Worm (Caenorhabditis elegans): Measurements from ENCODE around the gene fbxb-6.

Gene fbxb-6

ce11 chrII:2075513-2075912 is 10.9 kb downstream of the fbxb-6 start, which contains the start of gene F07E5.8:
Gene F07E5.8, minus strand, starts transcription at chrII:2075613.
- no peak for TF ChIP-seq unc-62 (GFP tag; optimal IDR thresholded peaks at IDR 0.05)

- TF ChIP-seq unc-62 (GFP tag; optimal IDR thresholded peaks at IDR 0.05): no peak
Measured at ce11 chrII:2076467-2076866, 11.9 kb downstream of the fbxb-6 start.

- TF ChIP-seq unc-62 (GFP tag; optimal IDR thresholded peaks at IDR 0.05): no peak
Measured at ce11 chrII:2080425-2080824, 15.8 kb downstream of the fbxb-6 start, which contains the start of gene F07E5.9. Gene F07E5.9, minus strand, starts transcription at chrII:2080525.

ce11 chrII:2081257-2081656 is 16.7 kb downstream of the fbxb-6 start, which contains the start of gene T16A1.4:
Gene T16A1.4, plus strand, starts transcription at chrII:2081557.
- TF ChIP-seq unc-62 (GFP tag; optimal IDR thresholded peaks at IDR 0.05): no peak

ce11 chrII:2083726-2084179 is 19.2 kb downstream of the fbxb-6 start, which contains the start of the genes T16A1.5 and fbxc-49:
Gene T16A1.5, minus strand, starts transcription at chrII:2083826.
Gene fbxc-49, plus strand, starts transcription at chrII:2084129.
- TF ChIP-seq unc-62 (GFP tag; optimal IDR thresholded peaks at IDR 0.05): no peak

DNA sequence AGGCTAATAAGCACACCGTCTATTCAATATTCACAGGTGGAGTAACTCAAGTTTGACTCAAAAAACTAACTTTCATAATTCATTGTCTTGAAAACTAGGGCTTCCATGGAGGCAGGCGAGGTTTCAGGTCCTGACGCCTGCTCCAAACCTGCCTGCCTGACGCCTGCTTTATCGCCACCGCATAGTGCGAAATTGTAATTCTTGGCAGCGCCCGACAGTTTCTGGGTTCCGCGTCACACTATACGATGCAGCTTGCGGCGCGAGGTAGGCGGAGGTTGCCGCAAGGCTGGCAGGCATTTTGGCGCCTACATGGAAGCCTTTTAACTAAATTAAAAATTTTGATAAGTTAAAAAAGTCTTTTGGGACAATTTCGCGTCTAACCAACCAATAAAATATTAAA is 22.6 kb downstream of the fbxb-6 start:
- no peak for TF ChIP-seq unc-62 (GFP tag; optimal IDR thresholded peaks at IDR 0.05)

- no peak for TF ChIP-seq unc-62 (GFP tag; optimal IDR thresholded peaks at IDR 0.05)
Measured at ce11 chrII:2090605-2091004, 26.0 kb downstream of the fbxb-6 start, which contains the start of gene trpl-5. Gene trpl-5, minus strand, starts transcription at chrII:2090636.

- TF ChIP-seq unc-62 (GFP tag; optimal IDR thresholded peaks at IDR 0.05): no peak
Measured at ce11 chrII:2091972-2092371, 27.4 kb downstream of the fbxb-6 start, which contains the start of gene T16A1.10. Gene T16A1.10, minus strand, starts transcription at chrII:2092094.

DNA sequence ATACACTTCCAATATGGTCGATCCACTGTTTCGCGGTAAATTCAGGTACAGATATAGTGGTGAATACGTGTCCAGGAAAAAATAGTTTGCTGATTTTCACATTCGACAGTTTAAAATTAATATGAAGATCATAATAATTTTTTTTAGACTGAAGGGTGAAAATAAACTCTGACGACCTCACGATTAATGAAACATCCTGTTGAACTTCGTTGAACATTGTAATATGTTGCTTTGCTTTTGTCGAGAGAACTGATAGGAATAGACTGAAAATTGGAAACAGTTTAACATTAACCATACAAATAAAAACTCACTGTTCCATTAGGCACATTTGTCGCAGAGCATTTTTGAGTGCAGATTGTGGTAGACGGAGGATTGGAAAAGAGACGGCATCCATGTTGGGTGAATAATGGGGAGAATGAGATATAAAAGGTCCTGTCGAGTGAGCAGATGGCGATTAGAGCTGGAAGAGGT is 28.9 kb downstream of the fbxb-6 start, which contains the start of gene fbxb-37:
fbxb-37 (minus strand) TSS at position 421 of the 471 bp plus-strand sequence.
- TF ChIP-seq unc-62 (GFP tag; optimal IDR thresholded peaks at IDR 0.05): no peak

DNA sequence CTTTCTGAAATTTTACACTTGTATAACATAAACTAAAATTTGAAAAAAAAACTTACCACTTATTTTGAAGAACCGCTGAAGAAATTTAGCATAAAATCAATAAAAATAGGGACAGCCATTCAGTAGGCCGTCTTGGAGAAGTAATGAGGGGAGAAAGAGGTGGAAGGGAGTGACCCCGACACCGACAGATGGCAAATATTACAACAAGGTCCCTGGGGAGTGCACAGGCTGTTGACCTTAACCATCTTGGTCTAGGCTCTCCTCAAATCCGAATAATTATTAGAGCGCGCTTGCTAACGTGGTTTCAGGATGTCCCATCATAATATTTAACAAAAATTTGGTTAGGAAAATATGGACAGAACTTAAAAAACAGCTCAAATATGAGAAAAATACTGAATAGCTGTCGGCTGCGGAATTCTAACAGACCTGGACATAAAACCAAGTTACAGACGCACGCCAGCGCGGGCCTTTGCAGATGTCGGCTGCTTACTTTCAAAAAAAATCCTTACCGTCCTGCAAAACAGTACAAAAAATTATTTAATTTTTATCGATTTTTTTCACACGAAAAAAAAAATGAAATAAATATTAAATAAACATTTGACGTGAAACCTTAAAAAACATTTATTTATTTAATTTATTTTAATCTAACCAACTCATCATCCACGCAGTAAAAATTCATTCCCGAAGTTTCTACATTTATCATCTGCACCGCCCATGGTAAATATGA is 30.5 kb downstream of the fbxb-6 start, which contains the start of gene T16A1.2:
T16A1.2 (plus strand) TSS at position 677 of the 727 bp plus-strand sequence.
- TF ChIP-seq unc-62 (GFP tag; optimal IDR thresholded peaks at IDR 0.05): no peak

DNA sequence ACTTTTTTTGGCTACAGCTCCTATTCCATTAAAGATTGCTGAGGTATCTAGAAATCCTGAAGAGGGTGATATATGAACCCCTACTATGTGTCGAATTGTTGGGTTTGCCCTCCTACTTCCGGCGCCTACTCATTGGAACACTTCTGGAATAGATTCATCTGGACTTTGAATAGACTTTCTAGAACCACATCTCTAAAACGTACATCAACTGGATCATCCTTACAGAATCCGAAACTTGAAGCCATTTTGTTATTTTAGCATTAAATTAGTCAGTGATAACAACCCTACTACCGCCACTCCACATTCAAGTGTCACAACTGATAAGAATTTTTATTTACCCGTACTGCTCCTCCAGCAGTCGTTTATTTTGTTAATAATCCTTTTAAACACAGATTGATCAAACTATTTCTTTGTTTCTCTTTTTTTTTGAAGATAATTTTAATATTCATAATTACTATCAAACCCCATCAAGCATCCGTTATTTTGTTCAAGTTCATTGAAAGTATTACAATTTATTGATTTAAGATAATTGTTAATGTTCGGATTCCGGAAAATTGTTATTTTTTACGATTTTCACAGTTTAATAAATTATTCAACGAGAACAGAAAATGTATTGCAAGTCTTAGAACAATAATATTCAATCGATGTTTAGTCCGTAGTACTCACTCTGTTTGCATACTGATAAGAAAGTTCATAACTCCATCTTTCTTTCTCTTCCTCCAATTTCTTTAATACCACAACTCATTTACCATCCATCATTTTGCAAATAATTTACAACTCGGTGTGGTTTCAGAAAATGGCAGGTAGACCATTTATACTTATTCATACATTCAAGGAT is 34.8 kb downstream of the fbxb-6 start, which contains the start of gene math-42:
math-42 (plus strand) TSS at position 788 of the 838 bp plus-strand sequence.
- TF ChIP-seq unc-62 (GFP tag; optimal IDR thresholded peaks at IDR 0.05): no peak

DNA sequence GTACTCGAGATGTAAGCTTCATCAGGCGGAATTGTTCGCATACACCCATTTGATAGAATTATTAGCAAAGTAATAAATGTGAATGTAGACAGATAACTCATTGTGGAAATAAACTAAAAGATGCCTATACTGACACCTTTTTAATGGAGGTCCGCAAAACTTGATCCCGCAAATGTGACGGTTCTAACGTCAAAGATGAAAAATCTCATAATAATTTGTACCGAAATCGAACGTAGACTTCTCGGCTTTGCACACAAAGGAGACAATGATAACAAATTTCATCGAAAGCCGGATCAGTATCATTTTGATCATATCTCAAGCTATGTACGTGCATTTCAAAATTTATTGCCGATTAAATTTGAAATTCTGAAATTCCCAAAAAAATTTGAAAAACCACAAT is 43.7 kb downstream of the fbxb-6 start, which contains the start of gene R52.4:
R52.4 (minus strand) TSS at position 101 of the 400 bp plus-strand sequence.
- no peak for TF ChIP-seq unc-62 (GFP tag; optimal IDR thresholded peaks at IDR 0.05)

DNA sequence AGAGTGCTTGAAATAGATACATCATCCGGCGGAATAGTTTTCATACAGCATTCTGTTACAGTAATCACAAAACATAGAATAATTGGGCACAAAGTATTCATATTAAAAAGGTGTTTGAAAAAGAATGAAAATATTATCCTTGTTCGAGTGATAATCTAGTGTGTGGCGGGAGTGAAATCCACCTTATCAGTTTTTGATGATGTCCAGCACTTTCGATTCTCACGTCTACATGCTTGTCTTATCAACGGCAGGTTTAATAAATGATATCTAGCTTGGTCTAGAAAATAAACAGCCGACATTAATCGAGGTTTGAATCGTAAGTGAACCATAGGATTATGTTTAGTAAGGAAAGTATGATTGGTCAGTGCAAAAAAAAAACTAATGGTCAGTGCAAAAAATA is 45.3 kb downstream of the fbxb-6 start, which contains the start of gene R52.5:
R52.5 (minus strand) TSS at position 101 of the 400 bp plus-strand sequence.
- no peak for TF ChIP-seq unc-62 (GFP tag; optimal IDR thresholded peaks at IDR 0.05)

DNA sequence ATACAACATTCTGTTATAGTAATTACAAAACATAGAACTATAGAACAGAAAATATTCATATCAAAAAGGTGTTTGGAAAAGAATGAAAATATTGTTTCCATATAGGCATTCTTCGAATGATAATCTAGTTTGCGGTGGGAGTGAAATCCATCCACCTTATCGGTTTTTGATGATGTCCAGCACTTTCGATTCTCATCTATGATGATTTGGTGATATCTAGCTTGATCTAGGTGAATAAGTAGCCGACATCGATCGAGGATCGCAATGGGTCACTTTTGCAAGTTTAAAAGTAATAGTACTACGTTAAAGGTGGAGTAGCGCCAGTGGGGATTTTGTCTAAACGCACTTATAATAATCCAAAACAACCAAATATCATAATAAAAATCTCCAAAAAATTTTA is 48.4 kb downstream of the fbxb-6 start, which contains the start of gene R52.6:
R52.6 (minus strand) TSS at position 101 of the 400 bp plus-strand sequence.
- no peak for TF ChIP-seq unc-62 (GFP tag; optimal IDR thresholded peaks at IDR 0.05)

- TF ChIP-seq unc-62 (GFP tag; optimal IDR thresholded peaks at IDR 0.05): no peak
Measured at ce11 chrII:2114488-2114887, 49.9 kb downstream of the fbxb-6 start.
